3 fruit fly cellular contexts compared by ENCODE assay signal in the genomic region with DNA sequence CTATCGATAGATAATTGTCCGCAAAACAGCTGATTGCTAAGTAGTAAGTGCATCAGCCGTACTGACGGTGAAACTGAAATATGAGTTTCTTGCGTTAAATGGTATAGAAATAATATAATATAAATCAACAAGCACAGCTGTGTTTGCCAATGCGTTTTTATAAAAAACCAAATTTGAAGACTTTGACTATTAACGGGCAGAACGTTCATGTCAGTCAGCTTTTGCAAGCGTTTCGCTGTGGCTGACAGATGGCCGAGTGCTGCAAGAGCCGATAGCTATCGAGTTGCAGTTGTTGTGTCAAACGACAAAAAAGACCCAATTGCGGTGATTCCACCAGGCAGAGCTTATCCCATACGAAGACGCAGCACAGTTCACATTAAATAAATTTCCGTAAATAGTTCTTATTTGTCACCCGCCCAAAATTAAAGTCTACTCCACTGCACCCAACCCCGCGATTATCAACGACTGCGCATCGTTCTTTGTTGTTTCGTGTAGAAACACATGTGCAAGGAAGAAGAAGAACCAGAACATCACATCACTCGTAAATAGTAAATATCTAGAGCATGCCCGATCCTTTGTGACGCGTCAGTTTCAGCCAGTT.
TF ChIP-seq lines count a peak whose summit lies in the region.

A gene (minus strand): TSS at position 51 of the 601 bp plus-strand sequence.
A gene (plus strand): TSS at position 296 of the 601 bp plus-strand sequence.

TF ChIP-seq in whole organism, embryonic, 481 proteins besides CTCF, POLR2A, EP300 and RAD21 (continued from another document and continues in another):
- no peak for TF ChIP-seq CG2712 (tag; optimal IDR thresholded peaks at IDR 0.05; lab: Kevin White, UChicago)
- no peak for TF ChIP-seq br (optimal IDR thresholded peaks at IDR 0.05; lab: Kevin White, UChicago)
- TF ChIP-seq jigr1 (GFP tag; IDR thresholded peaks at IDR 0.05; lab: Robert Waterston, UW) = no peak
- no peak for TF ChIP-seq scrt (GFP tag; optimal IDR thresholded peaks at IDR 0.05; lab: Kevin White, UChicago)
- TF ChIP-seq CG10462 (GFP tag; optimal IDR thresholded peaks at IDR 0.05; lab: Kevin White, UChicago) = no peak
- no peak for TF ChIP-seq h (optimal IDR thresholded peaks at IDR 0.05; lab: Kevin White, UChicago)
- TF ChIP-seq CG14441 (GFP tag; IDR thresholded peaks at IDR 0.05; lab: Robert Waterston, UW) = no peak
- no peak for TF ChIP-seq CG11398 (GFP tag; optimal IDR thresholded peaks at IDR 0.05; lab: Kevin White, UChicago)
- TF ChIP-seq ems (GFP tag; optimal IDR thresholded peaks at IDR 0.05; lab: Kevin White, UChicago) = no peak
- TF ChIP-seq chm (GFP tag; IDR thresholded peaks at IDR 0.05; lab: Robert Waterston, UW) = no peak
- no peak for TF ChIP-seq Sox100B (GFP tag; optimal IDR thresholded peaks at IDR 0.05; lab: Kevin White, UChicago)
- TF ChIP-seq CG6791 (GFP tag; IDR thresholded peaks at IDR 0.05; lab: Robert Waterston, UW; ENCODE audit: partially characterized antibody) = peak; percentile 92
- TF ChIP-seq TFAM (GFP tag; optimal IDR thresholded peaks at IDR 0.05; lab: Kevin White, UChicago) = no peak
- no peak for TF ChIP-seq CG12299 (tag; optimal IDR thresholded peaks at IDR 0.05; lab: Kevin White, UChicago)
- no peak for TF ChIP-seq oc (tag; optimal IDR thresholded peaks at IDR 0.05; lab: Kevin White, UChicago)
- no peak for TF ChIP-seq jing (GFP tag; optimal IDR thresholded peaks at IDR 0.05; lab: Kevin White, UChicago)
- no peak for TF ChIP-seq zfh1 (GFP tag; IDR thresholded peaks at IDR 0.05; lab: Robert Waterston, UW)
- TF ChIP-seq tin (GFP tag; optimal IDR thresholded peaks at IDR 0.05; lab: Kevin White, UChicago) = peak; percentile 4
- TF ChIP-seq CG3407 (GFP tag; optimal IDR thresholded peaks at IDR 0.05; lab: Kevin White, UChicago) = no peak
- TF ChIP-seq dan (GFP tag; IDR thresholded peaks at IDR 0.05; lab: Robert Waterston, UW) = no peak
- TF ChIP-seq luna (GFP tag; optimal IDR thresholded peaks at IDR 0.05; lab: Kevin White, UChicago) = no peak
- TF ChIP-seq Mad (GFP tag; optimal IDR thresholded peaks at IDR 0.05; lab: Kevin White, UChicago) = no peak
- no peak for TF ChIP-seq gcm2 (GFP tag; optimal IDR thresholded peaks at IDR 0.05; lab: Kevin White, UChicago)
- TF ChIP-seq Doc3 (GFP tag; IDR thresholded peaks at IDR 0.05; lab: Robert Waterston, UW; ENCODE audit: partially characterized antibody) = peak; percentile 66; the same call in 2 of the 3 replicates
- TF ChIP-seq CG17829 (tag; optimal IDR thresholded peaks at IDR 0.05; lab: Kevin White, UChicago) = peak; percentile 28
- TF ChIP-seq Atf-2 (GFP tag; optimal IDR thresholded peaks at IDR 0.05; lab: Kevin White, UChicago) = peak; percentile 8
- peak; percentile 66; the same call in 2 of the 4 replicates for TF ChIP-seq Gug (GFP tag; IDR thresholded peaks at IDR 0.05; lab: Robert Waterston, UW)
- no peak for TF ChIP-seq Oli (tag; optimal IDR thresholded peaks at IDR 0.05; lab: Kevin White, UChicago)
- TF ChIP-seq Dref (GFP tag; IDR thresholded peaks at IDR 0.05; lab: Robert Waterston, UW) = peak; percentile 75
- TF ChIP-seq Sry-δ (GFP tag; optimal IDR thresholded peaks at IDR 0.05; lab: Kevin White, UChicago) = peak; percentile 85
- no peak for TF ChIP-seq CG12744 (GFP tag; optimal IDR thresholded peaks at IDR 0.05; lab: Kevin White, UChicago)
- TF ChIP-seq CG16779 (GFP tag; IDR thresholded peaks at IDR 0.05; lab: Robert Waterston, UW) = no peak
- peak; percentile 10 for TF ChIP-seq HLH54F (GFP tag; optimal IDR thresholded peaks at IDR 0.05; lab: Kevin White, UChicago)
- peak; percentile 22; the same call in 1 of the 2 replicates for TF ChIP-seq CG6272 (GFP tag; IDR thresholded peaks at IDR 0.05; lab: Robert Waterston, UW)
- TF ChIP-seq CG30020 (tag; optimal IDR thresholded peaks at IDR 0.05; lab: Kevin White, UChicago) = no peak
- no peak for TF ChIP-seq CG12391 (tag; optimal IDR thresholded peaks at IDR 0.05; lab: Kevin White, UChicago)
- peak in 1 of 2 experiments; percentile 9 for TF ChIP-seq dpn (GFP tag; optimal IDR thresholded peaks at IDR 0.05; lab: Kevin White, UChicago)
- TF ChIP-seq H15 (GFP tag; IDR thresholded peaks at IDR 0.05; lab: Robert Waterston, UW) = no peak
- no peak for TF ChIP-seq CG9609 (GFP tag; optimal IDR thresholded peaks at IDR 0.05; lab: Kevin White, UChicago)
- peak; percentile 36; the same call in 1 of the 3 replicates for TF ChIP-seq dysf (GFP tag; IDR thresholded peaks at IDR 0.05; lab: Robert Waterston, UW)
- TF ChIP-seq Aef1 (GFP tag; IDR thresholded peaks at IDR 0.05; lab: Robert Waterston, UW) = peak; percentile 81
- TF ChIP-seq CG17385 (GFP tag; optimal IDR thresholded peaks at IDR 0.05; lab: Kevin White, UChicago) = peak; percentile 83

TF ChIP-seq in whole organism, prepupa, 60 proteins besides CTCF, POLR2A, EP300 and RAD21 (continued from another document):
- TF ChIP-seq CG16779 (tag; optimal IDR thresholded peaks at IDR 0.05; lab: Kevin White, UChicago) = no peak
- TF ChIP-seq topi (GFP tag; optimal IDR thresholded peaks at IDR 0.05; lab: Kevin White, UChicago) = peak; percentile 28
- TF ChIP-seq OdsH (GFP tag; optimal IDR thresholded peaks at IDR 0.05; lab: Kevin White, UChicago) = no peak
- TF ChIP-seq Blimp-1 (GFP tag; optimal IDR thresholded peaks at IDR 0.05; lab: Kevin White, UChicago) = no peak
- TF ChIP-seq Eip75B (GFP tag; optimal IDR thresholded peaks at IDR 0.05; lab: Kevin White, UChicago) = peak; percentile 12
- no peak for TF ChIP-seq Hr38 (GFP tag; optimal IDR thresholded peaks at IDR 0.05; lab: Kevin White, UChicago)
- TF ChIP-seq fd85E (GFP tag; optimal IDR thresholded peaks at IDR 0.05; lab: Kevin White, UChicago) = no peak
- TF ChIP-seq dsx (GFP tag; optimal IDR thresholded peaks at IDR 0.05; lab: Kevin White, UChicago; ENCODE audit: poor library complexity, severe bottlenecking) = no peak
- peak; percentile 33 for TF ChIP-seq svp (GFP tag; lab: Kevin White, UChicago)
- TF ChIP-seq CG7368 (GFP tag; optimal IDR thresholded peaks at IDR 0.05; lab: Kevin White, UChicago) = no peak
- peak; percentile 17 for TF ChIP-seq esn (GFP tag; optimal IDR thresholded peaks at IDR 0.05; lab: Kevin White, UChicago)
- no peak for TF ChIP-seq Smox (GFP tag; optimal IDR thresholded peaks at IDR 0.05; lab: Kevin White, UChicago)
- TF ChIP-seq Hr39 (GFP tag; optimal IDR thresholded peaks at IDR 0.05; lab: Kevin White, UChicago) = peak; percentile 17
- TF ChIP-seq CG15336 (GFP tag; IDR thresholded peaks at IDR 0.05; lab: Robert Waterston, UW) = no peak
- TF ChIP-seq fkh (GFP tag; optimal IDR thresholded peaks at IDR 0.05; lab: Kevin White, UChicago) = no peak
- no peak for TF ChIP-seq CG32006 (GFP tag; optimal IDR thresholded peaks at IDR 0.05; lab: Kevin White, UChicago)
- TF ChIP-seq Ets21C (GFP tag; optimal IDR thresholded peaks at IDR 0.05; lab: Kevin White, UChicago) = no peak
- no peak for TF ChIP-seq CG6163 (GFP tag; IDR thresholded peaks at IDR 0.05; lab: Robert Waterston, UW)
- TF ChIP-seq Gug (GFP tag; IDR thresholded peaks at IDR 0.05; lab: Robert Waterston, UW) = no peak
- no peak for TF ChIP-seq CG8119 (GFP tag; IDR thresholded peaks at IDR 0.05; lab: Robert Waterston, UW)
- peak; percentile 11 for TF ChIP-seq lz (GFP tag; optimal IDR thresholded peaks at IDR 0.05; lab: Kevin White, UChicago)
- no peak for TF ChIP-seq salr (GFP tag; optimal IDR thresholded peaks at IDR 0.05; lab: Kevin White, UChicago)
- TF ChIP-seq CG1621 (tag; optimal IDR thresholded peaks at IDR 0.05; lab: Kevin White, UChicago) = no peak

TF ChIP-seq in whole organism, wandering third instar larva, 38 proteins besides CTCF, POLR2A, EP300 and RAD21 (continued from another document):
- TF ChIP-seq Hr83 (GFP tag; optimal IDR thresholded peaks at IDR 0.05; lab: Kevin White, UChicago; ENCODE audit: poor library complexity, severe bottlenecking) = no peak
